Worm (Caenorhabditis elegans): ENCODE data around the gene C13G5.2.

The C13G5.2 gene

ce11 chrIII:8616587-8616986 lies 1.7 kb downstream of the C13G5.2 start, which contains the start of gene C06E1.11:
Gene C06E1.11 (minus strand): TSS chrIII:8616687.
- no peak for TF ChIP-seq ets-4 (GFP tag; optimal IDR thresholded peaks at IDR 0.05)

ce11 chrIII:8614490-8614889 lies 3.8 kb downstream of the C13G5.2 start, which contains the start of gene rha-2:
Gene rha-2 (minus strand): TSS chrIII:8614569.
- no peak for TF ChIP-seq ceh-27 (GFP tag; optimal IDR thresholded peaks at IDR 0.05)
- peak; percentile 76 for TF ChIP-seq mcd-1 (GFP tag; IDR thresholded peaks at IDR 0.05)
- TF ChIP-seq efl-1 (GFP tag; optimal IDR thresholded peaks at IDR 0.05): peak; percentile 51
- peak; percentile 42 for TF ChIP-seq lin-54 (GFP tag; optimal IDR thresholded peaks at IDR 0.05)

ce11 chrIII:8613573-8613972 lies 4.7 kb downstream of the C13G5.2 start:
- TF ChIP-seq dpl-1 (GFP tag; optimal IDR thresholded peaks at IDR 0.05) (no peak), pha-4 (tag; optimal IDR thresholded peaks at IDR 0.05) (no peak), lir-1 (GFP tag; conservative IDR thresholded peaks at IDR 0.05) (no peak), lin-54 (GFP tag; optimal IDR thresholded peaks at IDR 0.05) (no peak), K11D2.4 (GFP tag; IDR thresholded peaks at IDR 0.05) (no peak), rec-8 (tag; optimal IDR thresholded peaks at IDR 0.05) (no peak), nhr-179 (tag; optimal IDR thresholded peaks at IDR 0.05) (no peak), F57A8.1 (GFP tag; optimal IDR thresholded peaks at IDR 0.05) (no peak), mcd-1 (GFP tag; IDR thresholded peaks at IDR 0.05) (no peak), dox-1 (GFP tag; IDR thresholded peaks at IDR 0.05) (no peak), snpc-1.3 (tag; optimal IDR thresholded peaks at IDR 0.05; ENCODE audit: insufficient read depth) (no peak), F37B4.10 (GFP tag; IDR thresholded peaks at IDR 0.05) (no peak), ztf-18 (tag; optimal IDR thresholded peaks at IDR 0.05) (no peak), hsf-1 (GFP tag; IDR thresholded peaks at IDR 0.05) (no peak), die-1 (tag; optimal IDR thresholded peaks at IDR 0.05) (no peak)

- no peak for TF ChIP-seq aptf-2 (GFP tag; conservative IDR thresholded peaks at IDR 0.05)
- TF ChIP-seq cebp-1 (GFP tag; IDR thresholded peaks at IDR 0.05): peak; percentile 47; the same call in 1 of the 2 replicates
- peak; percentile 90 for TF ChIP-seq cebp-1 (tag; optimal IDR thresholded peaks at IDR 0.05)
- no peak for TF ChIP-seq nfyb-1 (GFP tag; IDR thresholded peaks at IDR 0.05)
- TF ChIP-seq hmg-1.2 (GFP tag; IDR thresholded peaks at IDR 0.05): no peak
Measured at ce11 chrIII:8611282-8611681, 7.0 kb downstream of the C13G5.2 start.

- TF ChIP-seq die-1 (tag; optimal IDR thresholded peaks at IDR 0.05) (no peak), ztf-25 (GFP tag; IDR thresholded peaks at IDR 0.05) (no peak), tlf-1 (GFP tag; optimal IDR thresholded peaks at IDR 0.05) (no peak), lsy-27 (tag; optimal IDR thresholded peaks at IDR 0.05; ENCODE audit: borderline replicate concordance, insufficient read depth) (no peak), akir-1 (GFP tag; optimal IDR thresholded peaks at IDR 0.05) (no peak), hlh-26 (GFP tag; conservative IDR thresholded peaks at IDR 0.05) (no peak), bed-2 (GFP tag; IDR thresholded peaks at IDR 0.05) (no peak), B0035.1 (tag; optimal IDR thresholded peaks at IDR 0.05) (no peak), ztf-22 (GFP tag; optimal IDR thresholded peaks at IDR 0.05) (no peak), athp-1 (tag; optimal IDR thresholded peaks at IDR 0.05) (no peak), F57A8.1 (GFP tag; optimal IDR thresholded peaks at IDR 0.05) (no peak), xnd-1 (tag; optimal IDR thresholded peaks at IDR 0.05) (no peak), hrde-1 (tag; optimal IDR thresholded peaks at IDR 0.05; ENCODE audit: borderline replicate concordance) (no peak)
Measured at ce11 chrIII:8609683-8610082, 8.6 kb downstream of the C13G5.2 start, which contains the start of gene C06E1.9. Gene C06E1.9 (minus strand): TSS chrIII:8609783.

Measured in whole organism, young adult.